Worm (Caenorhabditis elegans) whole organism, L4/young adult: ENCODE data around the gene lin-8.

Experiments
- W03F9.2 ChIP-seq: fragments of 150-350 bp; optimal IDR thresholded peaks from 2 replicates; lab custom pipeline; 2014; ENCODE audit warnings: missing biosample characterization, missing genetic modification characterization
- dao-5 ChIP-seq: sonication (generic microtip); optimal IDR thresholded peaks from 2 replicates; lab custom pipeline; 2016; ENCODE audit warnings: missing genotype, missing genetic modification characterization, moderate library complexity, missing compliant biosample characterization
- him-1 ChIP-seq: sonication (generic microtip); optimal IDR thresholded peaks from 2 replicates; lab custom pipeline; 2016; ENCODE audit warnings: missing genotype, missing genetic modification reagents, missing genetic modification characterization, missing compliant biosample characterization

lin-8 gene

DNA sequence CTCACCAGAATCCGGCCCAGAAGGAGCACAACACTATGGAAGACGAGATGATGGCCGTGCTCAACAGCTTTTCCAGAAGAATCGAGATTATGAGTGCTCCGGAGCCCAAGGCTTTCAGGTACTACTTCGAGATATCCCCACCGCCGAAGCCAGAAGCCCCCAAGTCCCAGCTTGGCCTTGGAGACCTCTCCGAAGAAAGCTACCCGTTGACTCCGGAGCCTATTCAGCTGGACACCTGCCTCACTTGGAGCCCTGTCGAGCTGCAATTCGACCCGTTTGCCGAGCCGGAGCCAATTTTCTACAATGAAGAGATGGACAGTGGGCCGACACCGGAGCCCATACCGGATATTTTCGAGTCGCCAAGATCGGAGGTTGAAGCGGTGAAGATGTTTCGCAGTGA lies 5.0 kb downstream of the lin-8 start:
- TF ChIP-seq W03F9.2 (tag; lab: Kevin White, UChicago) = no peak
- TF ChIP-seq him-1 (tag; lab: Kevin White, UChicago) = no peak
- TF ChIP-seq dao-5 (tag; lab: Kevin White, UChicago) = no peak

DNA sequence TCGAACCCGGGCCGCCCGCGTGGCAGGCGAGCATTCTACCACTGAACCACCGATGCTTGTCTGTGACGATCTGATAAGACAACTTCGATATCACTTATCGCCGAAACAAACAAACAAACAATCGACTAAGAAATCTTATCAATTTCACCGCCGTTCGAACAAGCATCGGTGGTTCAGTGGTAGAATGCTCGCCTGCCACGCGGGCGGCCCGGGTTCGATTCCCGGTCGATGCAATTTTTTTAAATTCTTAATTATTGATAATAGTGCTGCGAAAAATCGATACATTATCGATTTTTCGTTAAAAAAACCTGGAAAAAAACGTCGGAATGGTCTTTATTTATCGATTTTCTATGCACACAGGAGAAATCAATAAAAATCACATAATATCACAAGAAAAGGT lies 5.6 kb downstream of the lin-8 start:
- peak; percentile 28 for TF ChIP-seq dao-5 (tag; lab: Kevin White, UChicago)
- TF ChIP-seq W03F9.2 (tag; lab: Kevin White, UChicago) = no peak
- no peak for TF ChIP-seq him-1 (tag; lab: Kevin White, UChicago)

DNA sequence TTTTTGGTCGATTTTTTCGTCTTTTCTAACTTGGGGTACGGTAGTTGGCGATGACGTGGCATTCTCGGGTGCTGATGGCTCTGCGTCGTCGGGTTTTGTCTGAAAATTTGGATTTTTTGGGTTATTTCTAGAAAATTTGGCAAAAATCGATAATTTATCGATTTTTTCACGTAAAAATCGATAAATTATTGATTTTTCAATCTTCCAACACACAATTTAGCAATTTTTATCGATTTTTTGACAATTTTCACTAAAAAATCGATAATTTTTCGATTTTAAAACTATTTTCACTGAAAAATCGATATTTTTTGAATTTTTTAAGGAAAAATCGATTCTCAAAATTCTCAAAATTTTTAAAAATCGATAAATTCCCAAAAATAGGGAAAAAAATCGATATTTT lies 6.3 kb downstream of the lin-8 start:
- TF ChIP-seq dao-5 (tag; lab: Kevin White, UChicago) (no peak), him-1 (tag; lab: Kevin White, UChicago) (no peak), W03F9.2 (tag; lab: Kevin White, UChicago) (no peak)

DNA sequence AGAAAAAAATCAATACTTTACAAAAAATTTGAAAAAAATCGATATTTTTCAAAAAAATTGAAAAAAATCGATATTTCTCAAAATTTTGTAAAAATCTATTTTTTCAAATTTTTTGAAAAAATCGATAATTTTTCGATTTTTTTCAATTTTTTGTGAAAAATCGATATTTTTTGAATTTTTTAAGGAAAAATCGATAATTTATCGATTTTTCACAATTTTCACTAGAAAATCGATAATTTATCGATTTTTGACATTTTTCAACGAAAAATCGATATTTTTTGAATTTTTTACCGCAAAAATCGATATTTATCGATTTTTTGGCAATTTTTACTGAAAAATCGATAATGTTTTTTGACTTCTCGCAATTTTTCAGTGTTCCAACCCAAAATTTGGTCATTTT lies 6.7 kb downstream of the lin-8 start:
- no peak for TF ChIP-seq him-1 (tag; lab: Kevin White, UChicago)
- no peak for TF ChIP-seq dao-5 (tag; lab: Kevin White, UChicago)
- no peak for TF ChIP-seq W03F9.2 (tag; lab: Kevin White, UChicago)

DNA sequence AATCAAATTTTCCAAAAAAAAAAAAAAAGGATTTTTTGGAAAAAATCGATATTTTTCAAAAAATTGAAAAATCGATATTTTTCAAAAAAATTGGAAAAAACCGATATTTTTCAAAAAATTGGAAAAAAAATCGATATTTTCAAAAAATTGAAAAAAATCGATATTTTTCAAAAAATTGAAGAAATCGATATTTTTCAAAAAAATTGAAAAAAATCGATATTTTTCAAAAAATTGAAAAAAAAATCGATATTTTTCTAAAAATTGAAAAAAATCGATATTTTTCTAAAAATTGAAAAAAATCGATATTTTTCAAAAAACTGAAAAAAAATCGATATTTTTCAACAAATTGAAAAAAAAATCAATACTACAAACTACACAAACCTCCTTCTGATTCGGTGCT lies 7.4 kb downstream of the lin-8 start:
- TF ChIP-seq him-1 (tag; lab: Kevin White, UChicago) = no peak

DNA sequence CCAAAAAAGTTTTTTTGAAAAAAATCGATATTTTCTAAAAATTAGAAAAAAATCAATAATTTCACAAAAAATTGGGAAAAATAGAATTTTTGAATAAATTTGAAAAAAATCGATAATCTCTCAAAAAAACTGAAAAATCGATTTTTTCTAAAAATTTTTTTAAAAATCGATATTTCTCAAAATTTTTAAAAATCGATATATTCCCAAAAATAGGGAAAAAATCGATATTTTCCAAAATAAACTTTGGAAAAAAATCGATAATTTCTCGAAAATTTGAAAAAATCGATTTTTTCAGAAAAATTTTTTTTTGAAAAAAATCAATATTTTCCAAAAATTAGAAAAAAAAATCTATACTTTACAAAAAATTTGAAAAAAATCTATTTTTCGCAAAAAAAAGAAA lies 8.0 kb downstream of the lin-8 start:
- TF ChIP-seq dao-5 (tag; lab: Kevin White, UChicago) (no peak), him-1 (tag; lab: Kevin White, UChicago) (no peak), W03F9.2 (tag; lab: Kevin White, UChicago) (no peak)

DNA sequence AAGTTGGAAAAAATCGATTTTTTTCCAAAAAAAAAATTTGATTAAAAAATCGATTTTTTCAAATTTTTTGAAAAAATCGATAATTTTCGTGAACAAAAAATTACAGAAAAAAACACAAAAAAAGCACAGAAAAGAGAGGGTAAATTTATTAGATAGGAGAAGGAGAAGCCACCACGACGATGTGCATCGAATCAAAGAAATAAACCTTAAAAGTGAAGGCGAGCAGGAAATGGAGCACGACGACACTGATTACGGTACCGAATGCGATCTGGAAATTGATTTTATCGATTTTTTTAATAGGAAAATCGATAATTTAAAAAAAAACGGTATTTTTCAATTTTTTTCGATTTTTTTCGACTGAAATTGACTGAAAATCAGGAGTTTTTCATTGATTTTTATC lies 8.5 kb downstream of the lin-8 start:
- no peak for TF ChIP-seq dao-5 (tag; lab: Kevin White, UChicago)

DNA sequence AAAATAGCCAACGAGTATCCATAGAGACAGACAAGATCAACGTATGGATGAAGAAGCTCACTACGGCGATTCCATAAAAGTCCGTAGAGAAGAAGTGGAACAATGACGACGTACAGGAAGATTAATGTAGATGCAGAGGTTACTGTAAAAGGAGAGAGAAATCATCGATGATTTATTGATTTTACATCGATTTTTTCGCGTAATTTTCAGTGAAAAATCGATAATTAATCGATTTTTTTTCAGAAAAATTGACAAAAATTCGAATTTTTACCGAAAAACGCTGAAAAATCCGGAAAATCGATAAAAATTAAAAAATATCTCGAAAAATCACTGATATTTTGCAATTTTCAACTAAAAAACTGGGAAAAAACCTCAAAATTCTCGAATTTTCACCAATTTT lies 9.8 kb downstream of the lin-8 start:
- TF ChIP-seq W03F9.2 (tag; lab: Kevin White, UChicago) = no peak
- no peak for TF ChIP-seq him-1 (tag; lab: Kevin White, UChicago)
- TF ChIP-seq dao-5 (tag; lab: Kevin White, UChicago) = no peak

DNA sequence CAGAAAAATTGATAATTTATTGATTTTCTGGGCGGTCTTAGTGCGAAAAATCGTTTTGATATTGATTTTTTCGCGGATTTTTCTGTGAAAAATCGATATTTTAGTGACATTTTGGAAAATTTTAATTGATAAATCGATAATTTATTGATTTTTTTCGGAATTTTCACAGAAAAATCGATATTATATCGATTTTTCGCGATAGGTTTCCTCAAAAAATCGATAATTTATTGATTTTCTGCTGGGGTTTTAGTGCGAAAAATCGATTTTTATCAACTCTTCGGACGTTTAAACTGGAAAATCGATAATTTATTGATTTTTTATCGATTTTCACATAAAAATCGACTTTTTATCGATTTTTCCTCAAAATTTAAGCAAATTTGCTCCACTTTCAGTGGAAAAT lies 10.8 kb downstream of the lin-8 start:
- no peak for TF ChIP-seq dao-5 (tag; lab: Kevin White, UChicago)
- TF ChIP-seq him-1 (tag; lab: Kevin White, UChicago) = no peak
- TF ChIP-seq W03F9.2 (tag; lab: Kevin White, UChicago) = no peak

DNA sequence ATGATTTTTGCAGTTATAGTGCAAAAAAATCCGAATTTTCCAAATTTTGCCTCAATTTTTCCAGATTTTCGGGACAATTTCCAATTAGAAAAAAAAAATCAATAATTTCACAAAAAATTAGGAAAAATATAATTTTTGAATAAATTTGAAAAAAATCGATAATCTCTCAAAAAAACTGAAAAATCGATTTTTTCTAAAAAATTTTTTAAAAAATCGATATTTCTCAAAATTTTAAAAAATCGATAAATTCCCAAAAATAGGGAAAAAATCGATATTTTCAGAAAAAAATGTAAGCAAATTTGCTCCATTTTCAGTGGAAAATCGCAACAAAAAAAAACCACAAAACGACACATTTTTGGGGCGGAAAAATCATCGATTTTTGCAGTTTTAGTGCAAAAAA lies 11.3 kb downstream of the lin-8 start:
- TF ChIP-seq dao-5 (tag; lab: Kevin White, UChicago) (no peak), him-1 (tag; lab: Kevin White, UChicago) (no peak), W03F9.2 (tag; lab: Kevin White, UChicago) (no peak)

DNA sequence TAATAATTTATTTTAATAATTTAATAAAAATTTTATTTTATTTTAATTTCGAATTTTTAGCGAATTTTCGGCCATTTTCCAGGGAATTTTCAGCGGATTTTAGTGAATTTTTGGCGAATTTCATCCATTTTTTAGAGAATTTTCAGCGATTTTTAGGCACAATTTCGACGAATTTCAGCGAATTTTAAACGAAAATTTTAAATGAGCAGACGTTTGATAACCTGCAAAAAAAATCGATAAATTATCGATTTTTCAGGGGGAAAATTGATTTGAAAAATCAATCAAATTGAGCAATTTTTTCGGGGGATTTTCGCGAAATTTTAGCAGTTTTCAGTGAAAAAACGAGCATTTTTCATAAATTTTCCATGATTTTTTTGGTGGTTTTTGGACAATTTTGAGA lies 12.0 kb downstream of the lin-8 start:
- TF ChIP-seq him-1 (tag; lab: Kevin White, UChicago) = no peak
- TF ChIP-seq dao-5 (tag; lab: Kevin White, UChicago) = no peak
- no peak for TF ChIP-seq W03F9.2 (tag; lab: Kevin White, UChicago)

DNA sequence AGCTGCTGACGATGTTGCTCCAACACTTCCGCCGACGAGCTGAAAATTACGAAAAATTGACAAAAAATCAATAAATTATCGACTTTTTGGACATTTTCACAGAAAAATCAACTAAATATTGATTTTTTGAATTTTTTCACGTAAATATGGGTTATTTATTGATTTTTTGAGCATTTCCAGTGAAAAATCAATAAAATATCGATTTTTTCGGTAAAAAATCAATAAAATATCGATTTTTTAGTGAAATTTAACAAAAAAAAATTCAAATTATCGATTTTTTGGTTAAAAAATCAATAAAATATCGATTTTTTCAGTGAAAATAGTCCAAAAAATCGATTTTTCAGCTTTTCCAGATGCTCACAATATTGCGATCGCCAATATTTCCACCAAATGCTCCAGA lies 13.6 kb downstream of the lin-8 start:
- TF ChIP-seq dao-5 (tag; lab: Kevin White, UChicago) (no peak), W03F9.2 (tag; lab: Kevin White, UChicago) (no peak), him-1 (tag; lab: Kevin White, UChicago) (no peak)

DNA sequence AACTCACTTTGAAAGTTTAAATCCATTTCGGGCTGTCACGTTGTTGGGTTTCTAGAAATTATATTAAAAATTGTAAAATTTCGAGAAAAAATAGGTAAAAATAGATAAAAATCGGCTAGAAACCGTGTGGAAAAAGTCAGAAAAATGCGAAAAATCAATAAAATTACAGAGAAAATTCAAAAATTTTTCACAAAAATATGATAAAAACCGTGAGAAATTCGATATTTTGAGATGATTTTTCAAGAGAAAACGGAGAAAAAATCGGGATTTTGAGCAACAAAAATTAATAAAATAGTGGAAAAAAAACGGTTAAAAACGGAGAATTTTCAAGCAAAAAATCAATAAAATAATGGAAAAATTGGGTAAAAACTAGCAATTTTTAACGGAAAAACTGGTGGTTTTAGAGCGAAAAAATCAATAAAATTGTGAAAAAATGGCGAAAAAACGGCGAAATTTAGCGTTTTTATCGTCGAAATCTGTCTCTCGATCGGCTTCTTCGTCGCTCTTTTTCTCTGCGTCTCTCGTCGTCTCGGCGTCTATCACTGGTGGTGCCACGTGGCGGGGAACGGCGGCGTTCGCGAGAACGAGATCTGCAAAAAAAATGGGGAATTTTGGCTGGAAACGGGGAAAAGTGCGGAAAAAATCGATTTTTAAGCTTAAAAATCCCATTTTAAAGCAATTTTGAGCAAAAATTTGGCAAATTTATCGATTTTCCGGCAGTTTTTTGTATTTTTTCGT lies 14.6 kb downstream of the lin-8 start, which contains the start of gene Y25C1A.7:
TSS of gene Y25C1A.7 (minus strand) at position 51 of the 738 bp plus-strand sequence.
- TF ChIP-seq W03F9.2 (tag; lab: Kevin White, UChicago) (no peak), dao-5 (tag; lab: Kevin White, UChicago) (no peak), him-1 (tag; lab: Kevin White, UChicago) (no peak)

DNA sequence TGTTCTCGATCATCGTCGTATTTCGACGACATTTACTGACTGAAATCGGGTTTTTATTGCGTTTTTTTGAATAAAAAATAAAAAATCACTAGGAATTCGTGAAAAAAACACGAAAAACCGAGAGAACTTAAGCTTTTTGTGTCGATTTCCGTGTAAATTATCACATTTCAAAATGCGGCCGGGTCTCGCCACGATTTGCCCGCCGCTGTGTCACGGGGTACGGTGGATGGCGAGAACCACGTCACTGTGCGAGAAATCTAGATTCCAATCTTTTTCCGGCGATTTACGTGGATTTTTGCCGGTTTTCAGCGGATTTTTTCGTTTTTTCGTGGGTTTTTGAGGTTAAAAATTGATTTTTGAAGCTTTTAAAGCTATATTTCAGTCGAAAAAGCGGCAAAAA lies 20.3 kb downstream of the lin-8 start, which contains the start of gene Y25C1A.8:
TSS of gene Y25C1A.8 (minus strand) at position 45 of the 400 bp plus-strand sequence.
- TF ChIP-seq him-1 (tag; lab: Kevin White, UChicago) (peak; percentile 70), W03F9.2 (tag; lab: Kevin White, UChicago) (peak; percentile 79), dao-5 (tag; lab: Kevin White, UChicago) (no peak)
